Fruit fly (Drosophila melanogaster): ENCODE results near the gene CG13043.

Gene CG13043

dm6 chr3L:16259552-16259951, 46.1 kb downstream of the CG13043 start, which contains the start of gene CG13053:
CG13053 (minus strand) TSS chr3L:16259722.
- TF ChIP-seq CrebA (GFP tag; optimal IDR thresholded peaks at IDR 0.05; ENCODE audit: borderline replicate concordance) (no peak), woc (GFP tag; optimal IDR thresholded peaks at IDR 0.05) (no peak), Hnf4 (GFP tag; optimal IDR thresholded peaks at IDR 0.05) (no peak), Jra (GFP tag; optimal IDR thresholded peaks at IDR 0.05) (no peak), CG9705 (GFP tag; optimal IDR thresholded peaks at IDR 0.05) (no peak), GATAd (GFP tag; optimal IDR thresholded peaks at IDR 0.05) (no peak), dmrt93B (GFP tag; optimal IDR thresholded peaks at IDR 0.05) (no peak), brk (GFP tag; optimal IDR thresholded peaks at IDR 0.05) (no peak), Abd-B (GFP tag; optimal IDR thresholded peaks at IDR 0.05) (no peak), OdsH (GFP tag; optimal IDR thresholded peaks at IDR 0.05) (no peak), pan (optimal IDR thresholded peaks at IDR 0.05) (no peak), fru (GFP tag; optimal IDR thresholded peaks at IDR 0.05) (no peak), h (GFP tag; optimal IDR thresholded peaks at IDR 0.05) (no peak)

- TF ChIP-seq GATAd (GFP tag; optimal IDR thresholded peaks at IDR 0.05): no peak
- TF ChIP-seq rgr (GFP tag; optimal IDR thresholded peaks at IDR 0.05): no peak
- no peak for TF ChIP-seq Sp1 (GFP tag; optimal IDR thresholded peaks at IDR 0.05)
- TF ChIP-seq pan (optimal IDR thresholded peaks at IDR 0.05): no peak
- TF ChIP-seq Myc (optimal IDR thresholded peaks at IDR 0.05): no peak
- no peak for TF ChIP-seq br (GFP tag; optimal IDR thresholded peaks at IDR 0.05)
- TF ChIP-seq lola (GFP tag; optimal IDR thresholded peaks at IDR 0.05): no peak
- no peak for TF ChIP-seq Dif (GFP tag; optimal IDR thresholded peaks at IDR 0.05; ENCODE audit: partially characterized antibody)
- TF ChIP-seq dl (GFP tag; optimal IDR thresholded peaks at IDR 0.05; ENCODE audit: insufficient read depth in 1 of 2, partially characterized antibody in 2 of 2): no peak
- TF ChIP-seq CG9705 (GFP tag; optimal IDR thresholded peaks at IDR 0.05): no peak
- no peak for TF ChIP-seq OdsH (GFP tag; optimal IDR thresholded peaks at IDR 0.05)
- no peak for TF ChIP-seq dsf (GFP tag; optimal IDR thresholded peaks at IDR 0.05; ENCODE audit: borderline replicate concordance)
- no peak for TF ChIP-seq fru (GFP tag; optimal IDR thresholded peaks at IDR 0.05)
- no peak for TF ChIP-seq psq (GFP tag; optimal IDR thresholded peaks at IDR 0.05)
- no peak for TF ChIP-seq Hnf4 (GFP tag; optimal IDR thresholded peaks at IDR 0.05)
- no peak for TF ChIP-seq dmrt93B (GFP tag; optimal IDR thresholded peaks at IDR 0.05)
- no peak for TF ChIP-seq ey (GFP tag; optimal IDR thresholded peaks at IDR 0.05)
- no peak for TF ChIP-seq N (GFP tag; optimal IDR thresholded peaks at IDR 0.05)
- no peak for TF ChIP-seq tai (GFP tag; optimal IDR thresholded peaks at IDR 0.05)
- no peak for TF ChIP-seq CrebA (GFP tag; optimal IDR thresholded peaks at IDR 0.05; ENCODE audit: borderline replicate concordance)
Measured at dm6 chr3L:16257118-16257627, 48.5 kb downstream of the CG13043 start, which contains the start of gene CG13054. CG13054 (minus strand) TSS chr3L:16257191.

Data from whole organism, wandering third instar larva.